Fruit fly (Drosophila melanogaster) whole organism, embryonic: Measurements from ENCODE around the gene UK114.
A peak's percentile ranks its signal among the peaks of the same experiment; 100 is the strongest.

Experiments used
- Asciz ChIP-seq: fragments of 200-800 bp; sonication (Bioruptor generic); optimal IDR thresholded peaks from 2 replicates; lab custom pipeline; 2017; ENCODE audit warnings: missing biosample characterization, mild to moderate bottlenecking, missing genetic modification characterization, missing genetic modification reagents
- Bgb ChIP-seq: fragments of 200-800 bp; sonication (Bioruptor generic); IDR thresholded peaks from 2 replicates; pipeline ENCODE4 v1.3.6; 2022; ENCODE audit warnings: missing biosample characterization, missing genetic modification characterization; ENCODE audit not compliant: partially characterized antibody
- BtbVII ChIP-seq: fragments of 200-800 bp; sonication (Bioruptor generic); optimal IDR thresholded peaks from 3 replicates; lab custom pipeline; 2017; ENCODE audit warnings: missing biosample characterization, mild to moderate bottlenecking, missing genetic modification characterization
- C15 ChIP-seq: fragments of 200-800 bp; sonication (Bioruptor generic); IDR thresholded peaks from 3 replicates; pipeline ENCODE4 v1.3.6; 2022; ENCODE audit warnings: missing biosample characterization, missing genetic modification characterization
- CG12155 ChIP-seq: fragments of 200-800 bp; sonication (Bioruptor generic); optimal IDR thresholded peaks from 3 replicates; lab custom pipeline; 2016; ENCODE audit warnings: missing biosample characterization, missing genetic modification characterization
- CG1603 ChIP-seq: fragments of 200-800 bp; sonication (Bioruptor generic); optimal IDR thresholded peaks from 2 replicates; lab custom pipeline; 2019; ENCODE audit warnings: missing biosample characterization, mild to moderate bottlenecking, missing genetic modification characterization, moderate library complexity
- CG1647 ChIP-seq: fragments of 200-800 bp; sonication (Bioruptor generic); optimal IDR thresholded peaks from 3 replicates; lab custom pipeline; 2016; ENCODE audit warnings: missing biosample characterization, missing genetic modification characterization
- CG17802 ChIP-seq: fragments of 200-800 bp; sonication (Bioruptor generic); optimal IDR thresholded peaks from 2 replicates; lab custom pipeline; 2018; ENCODE audit warnings: missing biosample characterization, mild to moderate bottlenecking, missing genetic modification characterization, moderate library complexity
- CG18262 ChIP-seq: fragments of 200-800 bp; optimal IDR thresholded peaks from 3 replicates; lab custom pipeline; 2019; ENCODE audit warnings: missing biosample characterization, mild to moderate bottlenecking, missing genetic modification characterization, moderate library complexity
- CG43689 ChIP-seq: fragments of 200-800 bp; sonication (Bioruptor generic); IDR thresholded peaks from 2 replicates; pipeline ENCODE4 v1.3.6; 2022; ENCODE audit warnings: missing biosample characterization, missing genetic modification characterization
- CG5953 ChIP-seq: fragments of 200-800 bp; sonication (Bioruptor generic); IDR thresholded peaks from 2 replicates; pipeline ENCODE4 v1.3.6; 2022; ENCODE audit warnings: missing biosample characterization, missing genetic modification characterization
- CG6175 ChIP-seq: fragments of 200-800 bp; sonication (Bioruptor generic); IDR thresholded peaks from 3 replicates; pipeline ENCODE4 v1.3.6; 2022; ENCODE audit warnings: missing biosample characterization, missing genetic modification characterization
- CG9609 ChIP-seq: fragments of 200-800 bp; sonication (Bioruptor generic); optimal IDR thresholded peaks from 3 replicates; lab custom pipeline; 2016; ENCODE audit warnings: missing biosample characterization, missing genetic modification characterization
- CG9797 ChIP-seq: fragments of 200-800 bp; sonication (Bioruptor generic); optimal IDR thresholded peaks from 3 replicates; lab custom pipeline; 2018; ENCODE audit warnings: missing biosample characterization, mild to moderate bottlenecking, missing genetic modification characterization
- CG9876 ChIP-seq: fragments of 200-800 bp; sonication (Bioruptor generic); optimal IDR thresholded peaks from 2 replicates; lab custom pipeline; 2016; ENCODE audit warnings: missing biosample characterization, missing genetic modification characterization
- CHES-1-like ChIP-seq: fragments of 200-800 bp; sonication (Bioruptor generic); optimal IDR thresholded peaks from 2 replicates; lab custom pipeline; 2016; ENCODE audit warnings: missing biosample characterization, missing genetic modification characterization
- Camta ChIP-seq: fragments of 200-800 bp; sonication (Bioruptor generic); optimal IDR thresholded peaks from 2 replicates; lab custom pipeline; 2016; ENCODE audit warnings: missing biosample characterization, missing genetic modification characterization
- CrebB ChIP-seq: fragments of 200-800 bp; sonication (Bioruptor generic); optimal IDR thresholded peaks from 3 replicates; lab custom pipeline; 2018; ENCODE audit warnings: missing biosample characterization, mild to moderate bottlenecking, missing genetic modification characterization
- Dek ChIP-seq: fragments of 200-800 bp; sonication (Bioruptor generic); optimal IDR thresholded peaks from 3 replicates; lab custom pipeline; 2019; ENCODE audit warnings: missing biosample characterization, mild to moderate bottlenecking, missing genetic modification characterization, moderate library complexity
- H15 ChIP-seq: fragments of 200-800 bp; sonication (Bioruptor generic); IDR thresholded peaks from 3 replicates; pipeline ENCODE4 v1.3.6; 2022; ENCODE audit warnings: missing biosample characterization, missing genetic modification characterization
- HLH3B ChIP-seq: fragments of 200-800 bp; sonication (Bioruptor generic); IDR thresholded peaks from 2 replicates; pipeline ENCODE4 v1.3.6; 2022; ENCODE audit warnings: missing biosample characterization, missing genetic modification characterization
- Hey ChIP-seq: fragments of 200-800 bp; sonication (Bioruptor generic); optimal IDR thresholded peaks from 3 replicates; lab custom pipeline; 2018; ENCODE audit warnings: missing biosample characterization, mild to moderate bottlenecking, missing genetic modification characterization
- Side ChIP-seq: fragments of 200-800 bp; sonication (Bioruptor generic); optimal IDR thresholded peaks from 2 replicates; lab custom pipeline; 2016; ENCODE audit warnings: missing biosample characterization, missing genetic modification characterization
- Sry-β ChIP-seq: fragments of 200-800 bp; sonication (Bioruptor generic); optimal IDR thresholded peaks from 2 replicates; lab custom pipeline; 2018; ENCODE audit warnings: missing biosample characterization, mild to moderate bottlenecking, missing genetic modification characterization, moderate library complexity
- Ssrp ChIP-seq: fragments of 200-800 bp; sonication (Bioruptor generic); optimal IDR thresholded peaks from 2 replicates; lab custom pipeline; 2018; ENCODE audit warnings: missing biosample characterization, mild to moderate bottlenecking, missing genetic modification characterization, moderate library complexity
- Xbp1 ChIP-seq: fragments of 200-800 bp; sonication (Bioruptor generic); optimal IDR thresholded peaks from 3 replicates; lab custom pipeline; 2016; ENCODE audit warnings: missing biosample characterization, mild to moderate bottlenecking, missing genetic modification characterization
- abd-A ChIP-seq: fragments of 200-800 bp; sonication (Bioruptor generic); optimal IDR thresholded peaks from 3 replicates; lab custom pipeline; 2019; ENCODE audit warnings: missing biosample characterization, mild to moderate bottlenecking, missing genetic modification characterization, moderate library complexity
- fd64A ChIP-seq: fragments of 200-800 bp; sonication (Bioruptor generic); optimal IDR thresholded peaks from 3 replicates; lab custom pipeline; 2018; ENCODE audit warnings: missing biosample characterization, mild to moderate bottlenecking, missing genetic modification characterization
- gro ChIP-seq: fragments of 200-800 bp; sonication (Bioruptor generic); optimal IDR thresholded peaks from 2 replicates; lab custom pipeline; 2016; ENCODE audit warnings: missing biosample characterization, missing genetic modification characterization
- jumu ChIP-seq: fragments of 200-800 bp; sonication (Bioruptor generic); optimal IDR thresholded peaks from 3 replicates; lab custom pipeline; 2016; ENCODE audit warnings: missing biosample characterization, missing genetic modification characterization
- ken ChIP-seq: fragments of 200-800 bp; sonication (Bioruptor generic); IDR thresholded peaks from 3 replicates; pipeline ENCODE4 v1.3.6; 2022; ENCODE audit warnings: missing biosample characterization, missing genetic modification characterization
- knrl ChIP-seq: fragments of 200-800 bp; sonication (Bioruptor generic); IDR thresholded peaks from 3 replicates; pipeline ENCODE4 v1.3.6; 2022; ENCODE audit warnings: missing biosample characterization, missing genetic modification characterization; ENCODE audit not compliant: partially characterized antibody
- mirr ChIP-seq: fragments of 200-800 bp; sonication (Bioruptor generic); optimal IDR thresholded peaks from 3 replicates; lab custom pipeline; 2018; ENCODE audit warnings: missing biosample characterization, mild to moderate bottlenecking, missing genetic modification characterization
- nerfin-2 ChIP-seq: fragments of 200-800 bp; sonication (Bioruptor generic); IDR thresholded peaks from 2 replicates; pipeline ENCODE4 v1.3.6; 2022; ENCODE audit warnings: missing biosample characterization, missing genetic modification characterization; ENCODE audit not compliant: partially characterized antibody
- pfk ChIP-seq: fragments of 200-800 bp; sonication (Bioruptor generic); optimal IDR thresholded peaks from 2 replicates; lab custom pipeline; 2018; ENCODE audit warnings: missing biosample characterization, mild to moderate bottlenecking, missing genetic modification characterization, moderate library complexity
- seq ChIP-seq: fragments of 200-800 bp; sonication (Bioruptor generic); IDR thresholded peaks from 2 replicates; pipeline ENCODE4 v1.3.6; 2022; ENCODE audit warnings: missing biosample characterization, missing genetic modification characterization
- so ChIP-seq: fragments of 200-800 bp; sonication (Bioruptor generic); IDR thresholded peaks from 3 replicates; pipeline ENCODE4 v1.3.6; 2022; ENCODE audit warnings: missing biosample characterization, missing genetic modification characterization
- tgo ChIP-seq: fragments of 200-800 bp; sonication (Bioruptor generic); IDR thresholded peaks from 3 replicates; pipeline ENCODE4 v1.3.6; 2022; ENCODE audit warnings: missing biosample characterization, missing genetic modification characterization
- trem ChIP-seq: fragments of 200-800 bp; optimal IDR thresholded peaks from 3 replicates; lab custom pipeline; 2019; ENCODE audit warnings: missing biosample characterization, mild to moderate bottlenecking, missing genetic modification characterization, moderate library complexity
- ttk ChIP-seq: fragments of 200-800 bp; sonication (Bioruptor generic); IDR thresholded peaks from 2 replicates; pipeline ENCODE4 v2.1.2; 2022; ENCODE audit warnings: missing biosample characterization, missing genetic modification characterization
- wdn ChIP-seq: fragments of 200-800 bp; sonication (Bioruptor generic); IDR thresholded peaks from 2 replicates; pipeline ENCODE4 v1.3.6; 2022; ENCODE audit warnings: missing biosample characterization, missing genetic modification characterization

Gene UK114

dm6 chr2L:15254229-15254861 is 20.5 kb downstream of the UK114 start (continued):
- TF ChIP-seq Hey (no peak), trem (tag; lab: Kevin White, UChicago) (peak; percentile 5), CrebB (tag; lab: Kevin White, UChicago) (no peak), CG5953 (GFP tag; lab: Robert Waterston, UW) (no peak), fd64A (GFP tag; lab: Kevin White, UChicago) (no peak), tgo (GFP tag; lab: Robert Waterston, UW) (peak; percentile 56; the same call in 2 of the 3 replicates), Side (GFP tag; lab: Kevin White, UChicago) (peak; percentile 52), CG9609 (GFP tag; lab: Kevin White, UChicago) (peak; percentile 44), seq (GFP tag; lab: Robert Waterston, UW) (no peak), ken (GFP tag; lab: Robert Waterston, UW) (no peak), CG6175 (GFP tag; lab: Robert Waterston, UW) (no peak), Camta (GFP tag; lab: Kevin White, UChicago) (peak; percentile 14), BtbVII (GFP tag; lab: Kevin White, UChicago) (no peak), Asciz (GFP tag; lab: Kevin White, UChicago) (peak; percentile 37), CG18262 (tag; lab: Kevin White, UChicago) (peak; percentile 60), wdn (GFP tag; lab: Robert Waterston, UW) (no peak), Sry-β (GFP tag; lab: Kevin White, UChicago) (no peak), pfk (GFP tag; lab: Kevin White, UChicago) (no peak), jumu (no peak), CG12155 (GFP tag; lab: Kevin White, UChicago) (peak; percentile 33), nerfin-2 (GFP tag; lab: Robert Waterston, UW) (0 out of 2 replicates have a peak, but pooled peaks have one; percentile 14), mirr (peak; percentile 34), HLH3B (GFP tag; lab: Robert Waterston, UW) (peak; percentile 40; the same call in 1 of the 2 replicates), CG1603 (tag; lab: Kevin White, UChicago) (no peak), ttk (GFP tag; lab: Robert Waterston, UW) (peak; percentile 16; the same call in 1 of the 2 replicates), so (GFP tag; lab: Robert Waterston, UW) (no peak; the same call in 2 of the 3 replicates), CG9797 (GFP tag; lab: Kevin White, UChicago) (no peak), CG17802 (tag; lab: Kevin White, UChicago) (peak; percentile 10), CHES-1-like (GFP tag; lab: Kevin White, UChicago) (no peak), C15 (GFP tag; lab: Robert Waterston, UW) (no peak), knrl (GFP tag; lab: Robert Waterston, UW) (no peak), H15 (GFP tag; lab: Robert Waterston, UW) (0 out of 3 replicates have a peak, but pooled peaks have one; percentile 19), CG9876 (GFP tag; lab: Kevin White, UChicago) (peak; percentile 36), Xbp1 (GFP tag; lab: Kevin White, UChicago) (peak; percentile 41), CG43689 (GFP tag; lab: Robert Waterston, UW) (no peak), Bgb (GFP tag; lab: Robert Waterston, UW) (no peak), gro (GFP tag; lab: Kevin White, UChicago) (peak; percentile 54), CG1647 (peak; percentile 31), abd-A (tag; lab: Kevin White, UChicago) (no peak), Dek (peak; percentile 3), Ssrp (tag; lab: Kevin White, UChicago) (peak; percentile 39)
